Worm (Caenorhabditis elegans) whole organism, L2 larva: ENCODE measurements around the gene fbxa-135.

ENCODE experiments used
- C34F6.9 ChIP-seq: fragments of 150-350 bp; optimal IDR thresholded peaks from 2 replicates; lab custom pipeline; 2014; ENCODE audit warnings: missing biosample characterization, missing genetic modification characterization
- F13H6.1 ChIP-seq: sonication (generic microtip); optimal IDR thresholded peaks from 2 replicates; lab custom pipeline; 2016; ENCODE audit warnings: missing genetic modification characterization, missing compliant biosample characterization
- Y55F3AM.14 ChIP-seq: fragments of 200-800 bp; sonication (Bioruptor generic); optimal IDR thresholded peaks from 2 replicates; lab custom pipeline; 2018; ENCODE audit warnings: mild to moderate bottlenecking, missing genetic modification characterization, missing compliant biosample characterization
- ZK546.5 ChIP-seq: sonication (generic microtip); optimal IDR thresholded peaks from 2 replicates; lab custom pipeline; 2017; ENCODE audit warnings: missing biosample characterization, missing genetic modification characterization
- alr-1 ChIP-seq: fragments of 150-350 bp; optimal IDR thresholded peaks from 2 replicates; lab custom pipeline; 2014; ENCODE audit warnings: missing biosample characterization, missing genetic modification characterization
- aly-2 ChIP-seq: fragments of 150-350 bp; optimal IDR thresholded peaks from 2 replicates; lab custom pipeline; 2014; ENCODE audit warnings: missing biosample characterization, missing genetic modification characterization
- ama-1 ChIP-seq: fragments of 150-350 bp; optimal IDR thresholded peaks from 2 replicates; lab custom pipeline; 2018; ENCODE audit warnings: inconsistent platforms
- blmp-1 ChIP-seq: sonication (generic microtip); optimal IDR thresholded peaks from 2 replicates; lab custom pipeline; 2017; ENCODE audit warnings: missing genetic modification characterization, mild to moderate bottlenecking, missing compliant biosample characterization, antibody characterized with exemption, moderate library complexity; ENCODE audit not compliant: insufficient read depth
- ceh-82 ChIP-seq: fragments of 150-350 bp; optimal IDR thresholded peaks from 2 replicates; lab custom pipeline; 2014; ENCODE audit warnings: missing biosample characterization, missing genetic modification characterization
- crh-2 ChIP-seq: sonication (generic microtip); optimal IDR thresholded peaks from 2 replicates; lab custom pipeline; 2017; ENCODE audit warnings: missing biosample characterization, missing genetic modification characterization
- dmd-4 ChIP-seq: sonication (generic microtip); optimal IDR thresholded peaks from 2 replicates; lab custom pipeline; 2017; ENCODE audit warnings: missing biosample characterization, missing genetic modification characterization
- egl-27 ChIP-seq: sonication (generic microtip); optimal IDR thresholded peaks from 3 replicates; lab custom pipeline; 2017; ENCODE audit warnings: missing biosample characterization, missing genetic modification reagents, missing genetic modification characterization
- fos-1 ChIP-seq: fragments of 150-350 bp; optimal IDR thresholded peaks from 2 replicates; lab custom pipeline; 2014; ENCODE audit warnings: missing biosample characterization, missing genetic modification characterization
- gmeb-1 ChIP-seq: fragments of 150-350 bp; optimal IDR thresholded peaks from 2 replicates; lab custom pipeline; 2014; ENCODE audit warnings: missing biosample characterization, missing genetic modification characterization
- lin-11 ChIP-seq: fragments of 150-350 bp; sonication (generic microtip); optimal IDR thresholded peaks from 2 replicates; lab custom pipeline; 2014; ENCODE audit warnings: missing biosample characterization, missing genetic modification characterization, inconsistent platforms, mixed read lengths
- lin-13 ChIP-seq: fragments of 150-350 bp; optimal IDR thresholded peaks from 2 replicates; lab custom pipeline; 2014; ENCODE audit warnings: missing biosample characterization, missing genetic modification reagents, missing genetic modification characterization
- lin-39 ChIP-seq: fragments of 150-350 bp; optimal IDR thresholded peaks from 2 replicates; lab custom pipeline; 2014; ENCODE audit warnings: missing biosample characterization, missing genetic modification reagents, missing genetic modification characterization
- lsy-2 ChIP-seq, 2 experiments: fragments of 150-350 bp in 1 of 2; sonication (generic microtip) in 1 of 2; optimal IDR thresholded peaks; 2 replicates each; lab custom pipeline; 2014 to 2017; ENCODE audit warnings: missing biosample characterization in 2 of 2, missing genetic modification characterization in 2 of 2
- nhr-11 ChIP-seq: fragments of 150-350 bp; optimal IDR thresholded peaks from 2 replicates; lab custom pipeline; 2014; ENCODE audit warnings: missing biosample characterization, missing genetic modification characterization
- nhr-129 ChIP-seq: fragments of 150-350 bp; optimal IDR thresholded peaks from 2 replicates; lab custom pipeline; 2014; ENCODE audit warnings: missing biosample characterization, missing genetic modification characterization
- nhr-21 ChIP-seq: fragments of 150-350 bp; optimal IDR thresholded peaks from 2 replicates; lab custom pipeline; 2014; ENCODE audit warnings: missing biosample characterization, missing genetic modification characterization
- nhr-237 ChIP-seq: fragments of 150-350 bp; optimal IDR thresholded peaks from 2 replicates; lab custom pipeline; 2014; ENCODE audit warnings: missing biosample characterization, missing genetic modification characterization
- nhr-25 ChIP-seq: fragments of 150-350 bp; sonication (generic microtip); optimal IDR thresholded peaks from 3 replicates; lab custom pipeline; 2014; ENCODE audit warnings: missing biosample characterization, missing genetic modification characterization
- nhr-6 ChIP-seq: fragments of 150-350 bp; optimal IDR thresholded peaks from 2 replicates; lab custom pipeline; 2014; ENCODE audit warnings: missing biosample characterization, missing genetic modification characterization
- nhr-77 ChIP-seq: fragments of 150-350 bp; optimal IDR thresholded peaks from 2 replicates; lab custom pipeline; 2014; ENCODE audit warnings: missing biosample characterization, missing genetic modification characterization
- sem-4 ChIP-seq: fragments of 150-350 bp; optimal IDR thresholded peaks from 2 replicates; lab custom pipeline; 2014; ENCODE audit warnings: missing biosample characterization, missing genetic modification reagents, missing genetic modification characterization
- sma-3 ChIP-seq: sonication (generic microtip); optimal IDR thresholded peaks from 2 replicates; lab custom pipeline; 2016; ENCODE audit warnings: missing genetic modification reagents, missing genetic modification characterization, missing compliant biosample characterization
- sma-9 ChIP-seq, 2 experiments: fragments of 150-350 bp in 1 of 2; sonication (generic microtip) in 1 of 2; optimal IDR thresholded peaks; 2 replicates each; lab custom pipeline; 2014 to 2016; ENCODE audit warnings: missing genetic modification characterization in 2 of 2, mild to moderate bottlenecking in 1 of 2, missing biosample characterization in 1 of 2, missing compliant biosample characterization in 1 of 2, missing genetic modification reagents in 1 of 2, moderate library complexity in 1 of 2
- snpc-4 ChIP-seq: fragments of 150-350 bp; optimal IDR thresholded peaks from 2 replicates; lab custom pipeline; 2014; ENCODE audit warnings: missing biosample characterization, missing genetic modification characterization
- unc-39 ChIP-seq: fragments of 150-350 bp; optimal IDR thresholded peaks from 2 replicates; lab custom pipeline; 2014; ENCODE audit warnings: missing biosample characterization, missing genetic modification characterization
- unc-55 ChIP-seq: fragments of 150-350 bp; sonication (generic microtip); optimal IDR thresholded peaks from 3 replicates; lab custom pipeline; 2014; ENCODE audit warnings: missing biosample characterization, missing genetic modification reagents, missing genetic modification characterization
- zag-1 ChIP-seq: fragments of 150-350 bp; optimal IDR thresholded peaks from 2 replicates; lab custom pipeline; 2014; ENCODE audit warnings: missing biosample characterization, missing genetic modification characterization
- ztf-11 ChIP-seq: sonication (generic microtip); optimal IDR thresholded peaks from 2 replicates; lab custom pipeline; 2017; ENCODE audit warnings: missing biosample characterization, missing genetic modification characterization
- ztf-4 ChIP-seq: fragments of 150-350 bp; optimal IDR thresholded peaks from 2 replicates; lab custom pipeline; 2014; ENCODE audit warnings: missing biosample characterization, missing genetic modification characterization

Gene fbxa-135

DNA sequence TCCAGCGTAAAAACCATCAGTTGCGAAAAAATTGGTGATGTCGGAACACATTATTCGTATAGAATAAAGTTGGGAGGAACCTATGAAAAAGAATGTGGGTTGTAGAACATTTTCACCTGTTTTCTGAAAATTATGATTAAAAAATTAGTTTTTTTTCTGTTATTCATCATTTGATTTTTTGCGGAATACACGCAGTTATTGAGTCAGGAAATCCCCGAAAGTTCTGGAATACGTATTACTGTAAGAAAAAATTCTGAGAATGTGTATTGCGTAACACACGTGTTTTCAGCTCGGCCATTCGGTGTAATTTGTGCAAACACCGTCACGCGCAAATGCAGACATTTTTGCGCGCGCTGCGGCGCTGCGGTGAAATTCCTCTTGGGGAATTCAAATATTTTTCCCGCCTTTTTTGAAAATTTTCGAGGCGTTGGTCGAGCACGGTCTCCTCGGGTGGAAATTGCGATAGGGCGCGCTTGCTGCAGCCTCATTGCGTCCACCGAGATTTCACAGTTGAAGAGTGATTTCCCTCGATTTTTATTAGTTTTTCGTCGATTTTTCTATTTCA, 13.2 kb upstream of the fbxa-135 start, which contains the start of gene srh-170:
TSS of gene srh-170 (minus strand) at position 51 of the 565 bp plus-strand sequence.
- TF ChIP-seq sma-9 (GFP tag; optimal IDR thresholded peaks at IDR 0.05; lab: Kevin White, UChicago), result no peak
- no peak for TF ChIP-seq sma-9 (tag; optimal IDR thresholded peaks at IDR 0.05; lab: Kevin White, UChicago)

DNA sequence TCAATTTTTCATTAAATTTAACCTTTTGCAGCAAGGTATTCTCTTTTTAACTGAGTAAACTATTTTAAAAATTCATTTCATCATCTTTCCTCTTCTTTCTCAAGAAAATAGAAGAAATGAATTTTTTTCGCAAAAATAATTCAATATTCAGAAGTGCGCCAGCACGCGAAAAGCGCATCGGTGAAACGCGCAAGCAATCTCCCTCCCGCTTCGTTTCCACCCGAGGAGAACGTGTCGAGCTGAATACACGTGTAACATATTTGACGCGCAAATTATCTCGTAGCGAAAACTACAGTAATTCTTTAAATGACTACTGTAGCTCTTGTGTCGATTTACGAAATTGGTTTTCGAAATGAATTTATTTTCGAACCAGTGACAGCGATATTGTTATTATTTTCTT, 10.0 kb upstream of the fbxa-135 start:
- TF ChIP-seq lin-11 (tag; lab: Kevin White, UChicago) (no peak), sem-4 (tag; lab: Kevin White, UChicago) (no peak), nhr-25 (tag; lab: Kevin White, UChicago) (no peak), nhr-21 (no peak), crh-2 (tag; lab: Kevin White, UChicago) (no peak), ztf-4 (tag; lab: Kevin White, UChicago) (no peak), Y55F3AM.14 (GFP tag; lab: Kevin White, UChicago) (no peak), F13H6.1 (tag; lab: Kevin White, UChicago) (no peak), fos-1 (tag; lab: Kevin White, UChicago) (no peak), ZK546.5 (no peak)

DNA sequence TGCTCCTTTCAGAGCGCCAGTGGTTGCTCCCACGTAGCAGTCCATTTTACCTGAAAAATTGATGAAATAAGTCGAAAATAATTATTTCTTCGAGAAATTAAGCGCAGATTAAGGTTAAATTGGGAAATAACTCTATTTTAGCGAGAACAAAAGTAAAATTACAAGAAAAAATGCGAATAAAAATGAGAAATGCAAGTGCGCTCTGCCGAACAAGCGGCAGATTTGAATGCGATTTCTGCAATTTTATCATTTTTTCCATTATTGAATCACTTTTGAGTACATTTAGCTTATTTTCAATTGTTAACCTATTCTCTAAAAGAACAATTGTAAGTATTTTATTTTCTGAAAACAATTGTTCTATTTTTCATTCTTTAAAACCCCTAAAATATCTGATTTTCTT, 7.2 kb upstream of the fbxa-135 start, which contains the start of gene T06E6.1:
TSS of gene T06E6.1 (minus strand) at position 56 of the 400 bp plus-strand sequence.
- TF ChIP-seq lin-39 (tag; lab: Kevin White, UChicago) (no peak), dmd-4 (tag; lab: Kevin White, UChicago) (no peak), alr-1 (tag; lab: Kevin White, UChicago) (no peak), aly-2 (tag; lab: Kevin White, UChicago) (no peak), unc-39 (tag; lab: Kevin White, UChicago) (no peak), egl-27 (tag; lab: Kevin White, UChicago) (no peak), blmp-1 (tag; lab: Kevin White, UChicago) (no peak), ztf-11 (tag; lab: Kevin White, UChicago) (no peak), nhr-129 (tag; lab: Kevin White, UChicago) (no peak), fos-1 (tag; lab: Kevin White, UChicago) (no peak), lin-13 (GFP tag; lab: Kevin White, UChicago) (peak; percentile 28), nhr-77 (no peak), nhr-21 (no peak), unc-55 (GFP tag; lab: Kevin White, UChicago) (peak; percentile 5), F13H6.1 (tag; lab: Kevin White, UChicago) (no peak), ama-1 (lab: Kevin White, UChicago) (no peak), sem-4 (tag; lab: Kevin White, UChicago) (no peak), lsy-2 (tag; optimal IDR thresholded peaks at IDR 0.05; lab: Kevin White, UChicago) (peak in 1 of 2 experiments; percentile 23), ZK546.5 (no peak), gmeb-1 (tag; lab: Kevin White, UChicago) (peak; percentile 68), nhr-237 (tag; lab: Kevin White, UChicago) (no peak)

DNA sequence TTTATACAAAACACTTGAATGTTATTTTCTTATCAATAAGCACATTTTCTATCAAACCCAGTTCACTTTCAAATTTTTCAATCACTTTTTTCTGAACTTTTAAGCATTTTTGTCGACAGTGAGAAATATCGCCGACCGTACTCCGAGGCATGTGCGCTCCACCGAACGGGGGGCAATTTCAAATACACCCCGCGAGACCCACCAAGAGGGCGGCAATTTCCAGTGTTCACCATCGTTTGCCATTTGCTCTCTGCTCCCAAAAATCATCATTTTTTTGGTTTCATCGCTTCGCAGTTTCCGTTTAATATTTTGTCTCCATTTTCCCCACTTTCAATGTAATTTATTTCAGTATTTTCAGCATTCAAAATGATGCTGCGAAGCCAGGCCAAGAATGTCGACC, 6.7 kb upstream of the fbxa-135 start, which contains the start of gene cyb-3:
TSS of gene cyb-3 (plus strand) at position 350 of the 400 bp plus-strand sequence.
- TF ChIP-seq zag-1 (tag; lab: Kevin White, UChicago) (no peak), sma-3 (GFP tag; lab: Kevin White, UChicago) (no peak), ama-1 (lab: Kevin White, UChicago) (no peak), nhr-237 (tag; lab: Kevin White, UChicago) (no peak), fos-1 (tag; lab: Kevin White, UChicago) (no peak), nhr-11 (tag; lab: Kevin White, UChicago) (no peak), nhr-25 (tag; lab: Kevin White, UChicago) (no peak), lsy-2 (tag; optimal IDR thresholded peaks at IDR 0.05; lab: Kevin White, UChicago) (no peak), nhr-6 (no peak), crh-2 (tag; lab: Kevin White, UChicago) (no peak), lin-11 (tag; lab: Kevin White, UChicago) (no peak), C34F6.9 (tag; lab: Kevin White, UChicago) (no peak)

DNA sequence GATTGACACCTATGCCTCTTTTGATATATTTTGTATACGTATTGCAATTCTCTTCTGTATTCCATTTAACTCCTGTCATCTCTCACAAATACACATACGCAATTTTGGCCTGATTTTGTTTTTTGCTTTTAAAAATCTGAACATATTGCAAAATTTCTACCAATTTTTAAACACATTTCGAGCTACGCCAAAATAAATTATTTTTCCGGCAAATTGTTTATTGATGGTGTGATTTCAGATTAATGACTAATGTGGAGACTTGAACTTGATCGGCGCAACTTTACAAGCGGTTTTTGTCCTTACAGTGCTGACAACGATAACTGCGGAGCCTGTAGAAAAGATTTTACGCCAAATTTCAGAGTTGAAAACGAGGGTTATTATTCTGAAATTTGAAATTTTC, 4.9 kb upstream of the fbxa-135 start:
- no peak for TF ChIP-seq snpc-4
- TF ChIP-seq ceh-82, result no peak
- no peak for TF ChIP-seq Y55F3AM.14 (GFP tag; lab: Kevin White, UChicago)
- no peak for TF ChIP-seq nhr-129 (tag; lab: Kevin White, UChicago)
- TF ChIP-seq unc-39 (tag; lab: Kevin White, UChicago), result no peak
- no peak for TF ChIP-seq lin-39 (tag; lab: Kevin White, UChicago)
